Fruit fly (Drosophila melanogaster) whole organism, embryonic: Measurements from ENCODE around the gene lectin-37Da.

Experiments
- Adf1 ChIP-seq: fragments of 200-800 bp; sonication (Bioruptor generic); IDR thresholded peaks from 2 replicates; pipeline ENCODE4 v1.3.6; 2022; ENCODE audit warnings: missing biosample characterization, missing genetic modification characterization
- BEAF-32 ChIP-seq: fragments of 200-800 bp; sonication (Bioruptor generic); optimal IDR thresholded peaks from 3 replicates; lab custom pipeline; 2017; ENCODE audit warnings: missing biosample characterization, missing genetic modification characterization, mild to moderate bottlenecking, moderate library complexity, missing genetic modification reagents
- CG1024 ChIP-seq: fragments of 200-800 bp; sonication (Bioruptor generic); IDR thresholded peaks from 2 replicates; pipeline ENCODE4 v1.3.6; 2022; ENCODE audit warnings: missing biosample characterization, missing genetic modification characterization
- CG10267 ChIP-seq: fragments of 200-800 bp; sonication (Bioruptor generic); optimal IDR thresholded peaks from 2 replicates; lab custom pipeline; 2018; ENCODE audit warnings: missing biosample characterization, mild to moderate bottlenecking, missing genetic modification characterization, moderate library complexity
- CG10274 ChIP-seq: fragments of 200-800 bp; sonication (Bioruptor generic); optimal IDR thresholded peaks from 3 replicates; lab custom pipeline; 2017; ENCODE audit warnings: missing biosample characterization, mild to moderate bottlenecking, missing genetic modification characterization
- CG13424 ChIP-seq: fragments of 200-800 bp; sonication (Bioruptor generic); optimal IDR thresholded peaks from 2 replicates; lab custom pipeline; 2019; ENCODE audit warnings: missing biosample characterization, mild to moderate bottlenecking, missing genetic modification characterization, moderate library complexity
- CG14050 ChIP-seq: fragments of 200-800 bp; sonication (Bioruptor generic); IDR thresholded peaks from 3 replicates; pipeline ENCODE4 v1.3.6; 2022; ENCODE audit warnings: missing biosample characterization, missing genetic modification characterization
- CG17802 ChIP-seq: fragments of 200-800 bp; sonication (Bioruptor generic); optimal IDR thresholded peaks from 2 replicates; lab custom pipeline; 2018; ENCODE audit warnings: missing biosample characterization, mild to moderate bottlenecking, missing genetic modification characterization, moderate library complexity
- CG17829 ChIP-seq: fragments of 200-800 bp; optimal IDR thresholded peaks from 2 replicates; lab custom pipeline; 2019; ENCODE audit warnings: missing biosample characterization, mild to moderate bottlenecking, missing genetic modification characterization, moderate library complexity
- CG18262 ChIP-seq: fragments of 200-800 bp; optimal IDR thresholded peaks from 3 replicates; lab custom pipeline; 2019; ENCODE audit warnings: missing biosample characterization, mild to moderate bottlenecking, missing genetic modification characterization, moderate library complexity
- CG31365 ChIP-seq: fragments of 200-800 bp; sonication (Bioruptor generic); optimal IDR thresholded peaks from 2 replicates; lab custom pipeline; 2018; ENCODE audit warnings: missing biosample characterization, mild to moderate bottlenecking, missing genetic modification characterization
- CG3838 ChIP-seq: fragments of 200-800 bp; sonication (Bioruptor generic); optimal IDR thresholded peaks from 3 replicates; lab custom pipeline; 2016; ENCODE audit warnings: missing biosample characterization, missing genetic modification characterization
- CG4707 ChIP-seq: fragments of 200-800 bp; sonication (Bioruptor generic); optimal IDR thresholded peaks from 2 replicates; lab custom pipeline; 2018; ENCODE audit warnings: missing biosample characterization, mild to moderate bottlenecking, missing genetic modification characterization, moderate library complexity
- CG6689 ChIP-seq: fragments of 200-800 bp; sonication (Bioruptor generic); IDR thresholded peaks from 2 replicates; pipeline ENCODE4 v1.3.6; 2022; ENCODE audit warnings: missing biosample characterization, missing genetic modification characterization
- CG7271 ChIP-seq: fragments of 200-800 bp; sonication (Bioruptor generic); optimal IDR thresholded peaks from 2 replicates; lab custom pipeline; 2018; ENCODE audit warnings: missing biosample characterization, mild to moderate bottlenecking, missing genetic modification characterization, moderate library complexity
- CG8359 ChIP-seq: fragments of 200-800 bp; sonication (Bioruptor generic); optimal IDR thresholded peaks from 2 replicates; lab custom pipeline; 2017; ENCODE audit warnings: missing biosample characterization, mild to moderate bottlenecking, missing genetic modification characterization, borderline replicate concordance
- CG9727 ChIP-seq: fragments of 200-800 bp; sonication (Bioruptor generic); optimal IDR thresholded peaks from 3 replicates; lab custom pipeline; 2017; ENCODE audit warnings: missing biosample characterization, mild to moderate bottlenecking, missing genetic modification characterization
- ERR ChIP-seq: fragments of 200-800 bp; sonication (Bioruptor generic); optimal IDR thresholded peaks from 2 replicates; lab custom pipeline; 2016; ENCODE audit warnings: missing biosample characterization, missing genetic modification characterization
- GATAe ChIP-seq: fragments of 200-800 bp; sonication (Bioruptor generic); conservative IDR thresholded peaks from 2 replicates; pipeline ENCODE4 v1.3.6; 2022; ENCODE audit warnings: missing biosample characterization, missing genetic modification characterization
- H15 ChIP-seq: fragments of 200-800 bp; sonication (Bioruptor generic); IDR thresholded peaks from 3 replicates; pipeline ENCODE4 v1.3.6; 2022; ENCODE audit warnings: missing biosample characterization, missing genetic modification characterization
- Hr51 ChIP-seq, 2 experiments: fragments of 200-800 bp; sonication (Bioruptor generic); optimal IDR thresholded peaks; 2 replicates in 1 of 2; 3 replicates in 1 of 2; lab custom pipeline; 2016 to 2018; ENCODE audit warnings: missing biosample characterization in 2 of 2, missing genetic modification characterization in 2 of 2, mild to moderate bottlenecking in 1 of 2, moderate library complexity in 1 of 2
- Max ChIP-seq: fragments of 200-800 bp; sonication (Bioruptor generic); optimal IDR thresholded peaks from 2 replicates; lab custom pipeline; 2016; ENCODE audit warnings: missing biosample characterization, mild to moderate bottlenecking, missing genetic modification characterization
- Nf-YB ChIP-seq: fragments of 200-800 bp; sonication (Bioruptor generic); optimal IDR thresholded peaks from 3 replicates; lab custom pipeline; 2019; ENCODE audit warnings: missing biosample characterization, mild to moderate bottlenecking, missing genetic modification characterization, moderate library complexity
- Nf-YC ChIP-seq: fragments of 200-800 bp; optimal IDR thresholded peaks from 3 replicates; lab custom pipeline; 2019; ENCODE audit warnings: missing biosample characterization, mild to moderate bottlenecking, missing genetic modification characterization, moderate library complexity
- Ptx1 ChIP-seq: fragments of 200-800 bp; sonication (Bioruptor generic); IDR thresholded peaks from 2 replicates; pipeline ENCODE4 v1.3.6; 2022; ENCODE audit warnings: missing biosample characterization, missing genetic modification characterization
- Sox100B ChIP-seq: fragments of 200-800 bp; sonication (Bioruptor generic); optimal IDR thresholded peaks from 3 replicates; lab custom pipeline; 2018; ENCODE audit warnings: missing biosample characterization, mild to moderate bottlenecking, missing genetic modification characterization
- TFAM ChIP-seq: fragments of 200-800 bp; sonication (Bioruptor generic); optimal IDR thresholded peaks from 2 replicates; lab custom pipeline; 2017; ENCODE audit warnings: missing biosample characterization, missing genetic modification characterization, inconsistent platforms
- YL-1 ChIP-seq: fragments of 200-800 bp; sonication (Bioruptor generic); optimal IDR thresholded peaks from 3 replicates; lab custom pipeline; 2017; ENCODE audit warnings: missing biosample characterization, mild to moderate bottlenecking, missing genetic modification characterization
- abd-A ChIP-seq: fragments of 200-800 bp; sonication (Bioruptor generic); optimal IDR thresholded peaks from 3 replicates; lab custom pipeline; 2019; ENCODE audit warnings: missing biosample characterization, mild to moderate bottlenecking, missing genetic modification characterization, moderate library complexity
- bsh ChIP-seq, 2 experiments: fragments of 200-800 bp; sonication (Bioruptor generic); optimal IDR thresholded peaks; 2 replicates each; lab custom pipeline; 2017 to 2018; ENCODE audit warnings: mild to moderate bottlenecking in 2 of 2, missing biosample characterization in 2 of 2, missing genetic modification characterization in 2 of 2, moderate library complexity in 1 of 2
- crp ChIP-seq, 2 experiments: fragments of 200-800 bp; sonication (Bioruptor generic); optimal IDR thresholded peaks; 2 replicates in 1 of 2; 3 replicates in 1 of 2; lab custom pipeline; 2017; ENCODE audit warnings: missing biosample characterization in 2 of 2, missing genetic modification characterization in 2 of 2, mild to moderate bottlenecking in 1 of 2, moderate library complexity in 1 of 2
- exex ChIP-seq: fragments of 200-800 bp; sonication (Bioruptor generic); optimal IDR thresholded peaks from 4 replicates; lab custom pipeline; 2018; ENCODE audit warnings: missing biosample characterization, mild to moderate bottlenecking, missing genetic modification characterization, moderate library complexity
- fd96Cb ChIP-seq: fragments of 200-800 bp; sonication (Bioruptor generic); optimal IDR thresholded peaks from 2 replicates; lab custom pipeline; 2018; ENCODE audit warnings: missing biosample characterization, mild to moderate bottlenecking, missing genetic modification characterization, moderate library complexity
- ftz-f1 ChIP-seq: fragments of 200-800 bp; sonication (Bioruptor generic); optimal IDR thresholded peaks from 2 replicates; lab custom pipeline; 2016; ENCODE audit warnings: missing biosample characterization, missing genetic modification characterization
- gcm2 ChIP-seq: fragments of 200-800 bp; sonication (Bioruptor generic); optimal IDR thresholded peaks from 2 replicates; lab custom pipeline; 2016; ENCODE audit warnings: missing biosample characterization, missing genetic modification characterization
- grau ChIP-seq: fragments of 200-800 bp; optimal IDR thresholded peaks from 3 replicates; lab custom pipeline; 2019; ENCODE audit warnings: missing biosample characterization, mild to moderate bottlenecking, missing genetic modification characterization, moderate library complexity
- inv ChIP-seq: fragments of 200-800 bp; sonication (Bioruptor generic); IDR thresholded peaks from 2 replicates; pipeline ENCODE4 v1.3.6; 2022; ENCODE audit warnings: missing biosample characterization, missing genetic modification characterization; ENCODE audit not compliant: partially characterized antibody
- jing ChIP-seq: fragments of 200-800 bp; sonication (Bioruptor generic); optimal IDR thresholded peaks from 2 replicates; lab custom pipeline; 2018; ENCODE audit warnings: missing biosample characterization, mild to moderate bottlenecking, missing genetic modification characterization
- ken ChIP-seq: fragments of 200-800 bp; sonication (Bioruptor generic); IDR thresholded peaks from 3 replicates; pipeline ENCODE4 v1.3.6; 2022; ENCODE audit warnings: missing biosample characterization, missing genetic modification characterization
- lov ChIP-seq, 2 experiments: fragments of 200-800 bp in 1 of 2; fragments of >200 bp in 1 of 2; sonication (Bioruptor generic) in 1 of 2; IDR thresholded peaks in 1 of 2; optimal IDR thresholded peaks in 1 of 2; 2 replicates in 1 of 2; 3 replicates in 1 of 2; pipeline versions ENCODE4 v1.3.6 to Lab custom; 2017 to 2022; ENCODE audit warnings: missing biosample characterization in 1 of 2, missing genetic modification characterization in 1 of 2
- nau ChIP-seq: fragments of 200-800 bp; sonication (Bioruptor generic); optimal IDR thresholded peaks from 3 replicates; lab custom pipeline; 2017; ENCODE audit warnings: missing biosample characterization, mild to moderate bottlenecking, missing genetic modification characterization, missing genetic modification reagents
- nerfin-2 ChIP-seq: fragments of 200-800 bp; sonication (Bioruptor generic); IDR thresholded peaks from 2 replicates; pipeline ENCODE4 v1.3.6; 2022; ENCODE audit warnings: missing biosample characterization, missing genetic modification characterization; ENCODE audit not compliant: partially characterized antibody
- oc ChIP-seq: fragments of 200-800 bp; sonication (Bioruptor generic); optimal IDR thresholded peaks from 2 replicates; lab custom pipeline; 2018; ENCODE audit warnings: missing biosample characterization, mild to moderate bottlenecking, missing genetic modification characterization, moderate library complexity
- onecut ChIP-seq: fragments of 200-800 bp; sonication (Bioruptor generic); IDR thresholded peaks from 2 replicates; pipeline ENCODE4 v1.3.6; 2022; ENCODE audit warnings: missing biosample characterization, missing genetic modification characterization
- run ChIP-seq: fragments of 200-800 bp; sonication (Bioruptor generic); optimal IDR thresholded peaks from 3 replicates; lab custom pipeline; 2018; ENCODE audit warnings: missing biosample characterization, mild to moderate bottlenecking, missing genetic modification characterization
- ssp ChIP-seq: fragments of 200-800 bp; sonication (Bioruptor generic); IDR thresholded peaks from 2 replicates; pipeline ENCODE4 v1.3.6; 2022; ENCODE audit warnings: missing biosample characterization, missing genetic modification characterization
- tll ChIP-seq, 2 experiments: fragments of 200-800 bp in 1 of 2; fragments of >200 bp in 1 of 2; sonication (Bioruptor generic) in 1 of 2; optimal IDR thresholded peaks; 2 replicates each; lab custom pipeline; 2017 to 2019; ENCODE audit warnings: missing biosample characterization in 2 of 2, missing genetic modification characterization in 2 of 2, mild to moderate bottlenecking in 1 of 2, moderate library complexity in 1 of 2
- trh ChIP-seq: fragments of 200-800 bp; sonication (Bioruptor generic); optimal IDR thresholded peaks from 2 replicates; lab custom pipeline; 2016; ENCODE audit warnings: missing biosample characterization, missing genetic modification characterization

Gene lectin-37Da

dm6 chr2L:19444734-19445140 lies 26.6 kb downstream of the lectin-37Da start, which contains the start of gene Hs2st (continued):
- peak; percentile 51 for TF ChIP-seq CG7271 (tag; lab: Kevin White, UChicago)
- TF ChIP-seq CG1024 (GFP tag; lab: Robert Waterston, UW): peak; percentile 59; the same call in 1 of the 2 replicates
- peak; percentile 73 for TF ChIP-seq GATAe (GFP tag; lab: Robert Waterston, UW)
- no peak for TF ChIP-seq nerfin-2
- peak; percentile 86 for TF ChIP-seq fd96Cb (tag; lab: Kevin White, UChicago)
- peak; percentile 29; the same call in 1 of the 2 replicates for TF ChIP-seq inv (GFP tag; lab: Robert Waterston, UW)
- TF ChIP-seq CG17829: peak; percentile 93
- peak; percentile 65 for TF ChIP-seq oc (tag; lab: Kevin White, UChicago)
- TF ChIP-seq CG10274 (GFP tag; lab: Kevin White, UChicago): peak; percentile 66
- peak; percentile 84 for TF ChIP-seq gcm2 (GFP tag; lab: Kevin White, UChicago)
- TF ChIP-seq CG10267 (tag; lab: Kevin White, UChicago): peak; percentile 99
- TF ChIP-seq CG17802 (tag; lab: Kevin White, UChicago): peak; percentile 72
- peak; percentile 91 for TF ChIP-seq CG13424 (tag; lab: Kevin White, UChicago)
- TF ChIP-seq CG8359: peak; percentile 37
- TF ChIP-seq bsh (GFP tag; optimal IDR thresholded peaks at IDR 0.05; lab: Kevin White, UChicago): peak; percentile 34 to 86
- peak; percentile 50 to 94 for TF ChIP-seq tll (GFP tag; optimal IDR thresholded peaks at IDR 0.05; lab: Kevin White, UChicago)
- TF ChIP-seq trh (GFP tag; lab: Kevin White, UChicago): peak; percentile 81
- TF ChIP-seq CG31365 (tag; lab: Kevin White, UChicago): peak; percentile 66
- TF ChIP-seq BEAF-32: peak; percentile 68
- peak; percentile 57 for TF ChIP-seq exex
- TF ChIP-seq nau (GFP tag; lab: Kevin White, UChicago): no peak
- TF ChIP-seq jing (GFP tag; lab: Kevin White, UChicago): peak; percentile 74
- TF ChIP-seq run: peak; percentile 19
- no peak for TF ChIP-seq TFAM (GFP tag; lab: Kevin White, UChicago)
- TF ChIP-seq abd-A (tag; lab: Kevin White, UChicago): no peak
- peak; percentile 83 for TF ChIP-seq Nf-YC (tag; lab: Kevin White, UChicago)
- peak; percentile 95 for TF ChIP-seq ken (GFP tag; lab: Robert Waterston, UW)
- TF ChIP-seq CG18262 (tag; lab: Kevin White, UChicago): peak; percentile 84
- TF ChIP-seq Nf-YB (GFP tag; lab: Kevin White, UChicago): peak; percentile 65
- TF ChIP-seq Sox100B (GFP tag; lab: Kevin White, UChicago): no peak
- TF ChIP-seq onecut (GFP tag; lab: Robert Waterston, UW): peak; percentile 64; the same call in 1 of the 2 replicates
- peak; percentile 96 for TF ChIP-seq Max (GFP tag; lab: Kevin White, UChicago)
- TF ChIP-seq crp (GFP tag; optimal IDR thresholded peaks at IDR 0.05; lab: Kevin White, UChicago): peak; percentile 50 to 85
- peak; percentile 92 for TF ChIP-seq grau (tag; lab: Kevin White, UChicago)
- TF ChIP-seq CG9727 (GFP tag; lab: Kevin White, UChicago): peak; percentile 89
- peak; percentile 97 for TF ChIP-seq Ptx1 (GFP tag; lab: Robert Waterston, UW)
- peak; percentile 87 for TF ChIP-seq YL-1 (GFP tag; lab: Kevin White, UChicago)
- TF ChIP-seq ssp (GFP tag; lab: Robert Waterston, UW): peak; percentile 90
- TF ChIP-seq H15 (GFP tag; lab: Robert Waterston, UW): peak; percentile 92
- TF ChIP-seq Hr51 (GFP tag; optimal IDR thresholded peaks at IDR 0.05; lab: Kevin White, UChicago): peak; percentile 87 to 97
- peak; percentile 24 for TF ChIP-seq CG4707 (GFP tag; lab: Kevin White, UChicago)
- TF ChIP-seq ftz-f1 (GFP tag; lab: Kevin White, UChicago): peak; percentile 88
- peak; percentile 79 for TF ChIP-seq CG3838 (GFP tag; lab: Kevin White, UChicago)
- TF ChIP-seq CG14050 (GFP tag; lab: Robert Waterston, UW): peak; percentile 86
- peak; percentile 75 for TF ChIP-seq Adf1
- peak; percentile 87 for TF ChIP-seq ERR (GFP tag; lab: Kevin White, UChicago)
- no peak for TF ChIP-seq lov (optimal IDR thresholded peaks at IDR 0.05; lab: Kevin White, UChicago)
- peak; percentile 77 for TF ChIP-seq lov (GFP tag; IDR thresholded peaks at IDR 0.05; lab: Robert Waterston, UW)
- peak; percentile 91 for TF ChIP-seq CG6689 (GFP tag; lab: Robert Waterston, UW)
